Worm (Caenorhabditis elegans): Measurements from ENCODE around the gene DH11.5.

ce11 chrII:8039416-8039815, 63.0 kb downstream of the DH11.5 start, which contains the start of the genes ubh-4 and algn-6:
- TF ChIP-seq pqm-1 (tag; optimal IDR thresholded peaks at IDR 0.05) (no peak), aly-2 (tag; optimal IDR thresholded peaks at IDR 0.05) (no peak), blmp-1 (tag; optimal IDR thresholded peaks at IDR 0.05) (peak; percentile 16), egl-27 (tag; optimal IDR thresholded peaks at IDR 0.05) (no peak)

All from whole organism, L1 larva.